Fruit fly (Drosophila melanogaster): ENCODE data around the gene Rop.

Rop gene

dm6 chr3L:4169957-4170651 lies 31.3 kb upstream of the Rop start, which contains the start of gene Ero1L:
Gene Ero1L (plus strand): TSS chr3L:4170404.
- TF ChIP-seq CG34367 (tag; optimal IDR thresholded peaks at IDR 0.05) (no peak), CG12605 (GFP tag; IDR thresholded peaks at IDR 0.05) (no peak), CG9948 (tag; optimal IDR thresholded peaks at IDR 0.05) (peak; percentile 39), D1 (tag; optimal IDR thresholded peaks at IDR 0.05) (peak; percentile 91), rn (GFP tag; IDR thresholded peaks at IDR 0.05) (no peak), Pif1A (GFP tag; optimal IDR thresholded peaks at IDR 0.05) (peak; percentile 15), CG14655 (GFP tag; optimal IDR thresholded peaks at IDR 0.05) (no peak), CG8159 (tag; optimal IDR thresholded peaks at IDR 0.05) (peak; percentile 43), Snoo (tag; optimal IDR thresholded peaks at IDR 0.05) (no peak), fd96Ca (GFP tag; IDR thresholded peaks at IDR 0.05) (0 out of 3 replicates have a peak, but pooled peaks have one; percentile 50), CG32121 (GFP tag; IDR thresholded peaks at IDR 0.05) (0 out of 2 replicates have a peak, but pooled peaks have one; percentile 23), gl (tag; optimal IDR thresholded peaks at IDR 0.05) (peak; percentile 18), Pif1B (GFP tag; optimal IDR thresholded peaks at IDR 0.05) (no peak), CG13204 (GFP tag; optimal IDR thresholded peaks at IDR 0.05) (no peak), Ets98B (GFP tag; IDR thresholded peaks at IDR 0.05) (no peak), CG8301 (tag; optimal IDR thresholded peaks at IDR 0.05) (no peak), CG10348 (GFP tag; IDR thresholded peaks at IDR 0.05) (no peak), CG4496 (GFP tag; IDR thresholded peaks at IDR 0.05) (no peak; the same call in 1 of the 3 replicates), CG17806 (tag; optimal IDR thresholded peaks at IDR 0.05) (peak; percentile 16), EcR (GFP tag; optimal IDR thresholded peaks at IDR 0.05) (no peak), CG15710 (tag; optimal IDR thresholded peaks at IDR 0.05) (peak; percentile 4)

- no peak for TF ChIP-seq CG4496 (GFP tag; IDR thresholded peaks at IDR 0.05)
- no peak for TF ChIP-seq CG8301 (tag; optimal IDR thresholded peaks at IDR 0.05)
- TF ChIP-seq CG10348 (GFP tag; IDR thresholded peaks at IDR 0.05) = no peak
- TF ChIP-seq Pif1B (GFP tag; optimal IDR thresholded peaks at IDR 0.05) = no peak
- no peak for TF ChIP-seq CG13204 (GFP tag; optimal IDR thresholded peaks at IDR 0.05)
- TF ChIP-seq CG12605 (GFP tag; IDR thresholded peaks at IDR 0.05) = no peak
- no peak for TF ChIP-seq CG32121 (GFP tag; IDR thresholded peaks at IDR 0.05)
- TF ChIP-seq Snoo (tag; optimal IDR thresholded peaks at IDR 0.05) = no peak
- no peak for TF ChIP-seq Ets98B (GFP tag; IDR thresholded peaks at IDR 0.05)
- no peak for TF ChIP-seq CG34367 (tag; optimal IDR thresholded peaks at IDR 0.05)
- TF ChIP-seq CG8159 (tag; optimal IDR thresholded peaks at IDR 0.05) = no peak
- no peak for TF ChIP-seq EcR (GFP tag; optimal IDR thresholded peaks at IDR 0.05)
These were observed 28.6 kb upstream of the Rop start, which contains the start of gene mas for dm6 chr3L:4167353-4167842. Gene mas (minus strand): TSS chr3L:4167464.

- no peak for TF ChIP-seq CG17806 (tag; optimal IDR thresholded peaks at IDR 0.05)
- peak; percentile 23 for TF ChIP-seq Snoo (tag; optimal IDR thresholded peaks at IDR 0.05)
These were observed 22.1 kb upstream of the Rop start, which contains the start of gene nab for dm6 chr3L:4160926-4161325. Gene nab (minus strand): TSS chr3L:4160932.

- TF ChIP-seq CG34367 (tag; optimal IDR thresholded peaks at IDR 0.05) (no peak), CG4496 (GFP tag; IDR thresholded peaks at IDR 0.05) (no peak), fd96Ca (GFP tag; IDR thresholded peaks at IDR 0.05) (no peak), CG10348 (GFP tag; IDR thresholded peaks at IDR 0.05) (no peak), CG17806 (tag; optimal IDR thresholded peaks at IDR 0.05) (no peak), CG8301 (tag; optimal IDR thresholded peaks at IDR 0.05) (no peak), Snoo (tag; optimal IDR thresholded peaks at IDR 0.05) (no peak), CG8159 (tag; optimal IDR thresholded peaks at IDR 0.05) (no peak), CG14655 (GFP tag; optimal IDR thresholded peaks at IDR 0.05) (no peak), D1 (tag; optimal IDR thresholded peaks at IDR 0.05) (no peak), CG15710 (tag; optimal IDR thresholded peaks at IDR 0.05) (no peak), Pif1B (GFP tag; optimal IDR thresholded peaks at IDR 0.05) (no peak), Pif1A (GFP tag; optimal IDR thresholded peaks at IDR 0.05) (no peak), Ets98B (GFP tag; IDR thresholded peaks at IDR 0.05) (no peak), gl (tag; optimal IDR thresholded peaks at IDR 0.05) (no peak)
These were observed 20.5 kb upstream of the Rop start for dm6 chr3L:4159264-4159663.

- TF ChIP-seq Snoo (tag; optimal IDR thresholded peaks at IDR 0.05) (peak; percentile 17), CG12605 (GFP tag; IDR thresholded peaks at IDR 0.05) (peak; percentile 20; the same call in 1 of the 2 replicates), CG8301 (tag; optimal IDR thresholded peaks at IDR 0.05) (peak; percentile 63), CG34367 (tag; optimal IDR thresholded peaks at IDR 0.05) (peak; percentile 70), Ets98B (GFP tag; IDR thresholded peaks at IDR 0.05) (peak; percentile 16; the same call in 1 of the 2 replicates), Pif1B (GFP tag; optimal IDR thresholded peaks at IDR 0.05) (peak; percentile 73), CG8159 (tag; optimal IDR thresholded peaks at IDR 0.05) (peak; percentile 78), Pif1A (GFP tag; optimal IDR thresholded peaks at IDR 0.05) (peak; percentile 73), CG10348 (GFP tag; IDR thresholded peaks at IDR 0.05) (no peak), CG13204 (GFP tag; optimal IDR thresholded peaks at IDR 0.05) (peak; percentile 37), rn (GFP tag; IDR thresholded peaks at IDR 0.05) (no peak), gl (tag; optimal IDR thresholded peaks at IDR 0.05) (peak; percentile 36), CG32121 (GFP tag; IDR thresholded peaks at IDR 0.05) (no peak), D1 (tag; optimal IDR thresholded peaks at IDR 0.05) (peak; percentile 63), CG15710 (tag; optimal IDR thresholded peaks at IDR 0.05) (peak; percentile 79), EcR (GFP tag; optimal IDR thresholded peaks at IDR 0.05) (no peak), CG4496 (GFP tag; IDR thresholded peaks at IDR 0.05) (peak; percentile 69; the same call in 1 of the 3 replicates), CG17806 (tag; optimal IDR thresholded peaks at IDR 0.05) (peak; percentile 79), CG14655 (GFP tag; optimal IDR thresholded peaks at IDR 0.05) (peak; percentile 68), CG9948 (tag; optimal IDR thresholded peaks at IDR 0.05) (peak; percentile 80), fd96Ca (GFP tag; IDR thresholded peaks at IDR 0.05) (peak; percentile 44; the same call in 1 of the 3 replicates)
These were observed 19.6 kb upstream of the Rop start for dm6 chr3L:4158361-4158760.

Measured in whole organism, pupa.